Fruit fly (Drosophila melanogaster) whole organism, pupa: Measurements from ENCODE around the gene NetB.

Source experiments
- CG13204 ChIP-seq: fragments of 200-800 bp; sonication (Bioruptor generic); optimal IDR thresholded peaks from 2 replicates; lab custom pipeline; 2018; ENCODE audit warnings: missing biosample characterization, mild to moderate bottlenecking, missing genetic modification characterization, moderate library complexity
- CG17806 ChIP-seq: fragments of 200-800 bp; sonication (Bioruptor generic); optimal IDR thresholded peaks from 2 replicates; lab custom pipeline; 2018; ENCODE audit warnings: missing biosample characterization, mild to moderate bottlenecking, missing genetic modification characterization, moderate library complexity
- CG32121 ChIP-seq: fragments of 200-800 bp; sonication (Bioruptor generic); IDR thresholded peaks from 2 replicates; pipeline ENCODE4 v1.3.6; 2022; ENCODE audit warnings: missing biosample characterization, missing genetic modification characterization
- CG34367 ChIP-seq: fragments of 200-800 bp; sonication (Bioruptor generic); optimal IDR thresholded peaks from 2 replicates; lab custom pipeline; 2018; ENCODE audit warnings: missing biosample characterization, mild to moderate bottlenecking, missing genetic modification characterization
- CG9948 ChIP-seq: fragments of 200-800 bp; sonication (Bioruptor generic); optimal IDR thresholded peaks from 2 replicates; lab custom pipeline; 2018; ENCODE audit warnings: missing biosample characterization, mild to moderate bottlenecking, missing genetic modification characterization, moderate library complexity
- D1 ChIP-seq: fragments of 200-800 bp; sonication (Bioruptor generic); optimal IDR thresholded peaks from 2 replicates; lab custom pipeline; 2018; ENCODE audit warnings: missing biosample characterization, mild to moderate bottlenecking, missing genetic modification characterization, moderate library complexity
- Snoo ChIP-seq: fragments of 200-800 bp; sonication (Bioruptor generic); optimal IDR thresholded peaks from 3 replicates; lab custom pipeline; 2017; ENCODE audit warnings: missing biosample characterization, mild to moderate bottlenecking, missing genetic modification characterization, inconsistent platforms

dm6 chrX:14750448-14750847 lies 1.3 kb upstream of the NetB start:
- TF ChIP-seq CG13204 = peak; percentile 3
- no peak for TF ChIP-seq CG34367 (tag; lab: Kevin White, UChicago)
- peak; percentile 7 for TF ChIP-seq CG9948 (tag; lab: Kevin White, UChicago)
- no peak for TF ChIP-seq CG32121 (GFP tag; lab: Robert Waterston, UW)
- TF ChIP-seq CG17806 (tag; lab: Kevin White, UChicago) = peak; percentile 47
- TF ChIP-seq Snoo = peak; percentile 48
- TF ChIP-seq D1 (tag; lab: Kevin White, UChicago) = no peak
